Worm (Caenorhabditis elegans) whole organism, L1 larva: ENCODE data around the gene F34H10.3.

ENCODE experiments used
- C04F5.9 ChIP-seq: sonication (generic microtip); optimal IDR thresholded peaks from 2 replicates; lab custom pipeline; 2016; ENCODE audit warnings: missing genetic modification characterization, missing compliant biosample characterization
- C34B4.2 ChIP-seq: sonication (generic microtip); optimal IDR thresholded peaks from 2 replicates; lab custom pipeline; 2017; ENCODE audit warnings: mild to moderate bottlenecking, missing genetic modification characterization, missing compliant biosample characterization
- blmp-1 ChIP-seq: fragments of 150-350 bp; optimal IDR thresholded peaks from 2 replicates; lab custom pipeline; 2014; ENCODE audit warnings: missing biosample characterization, missing genetic modification characterization
- ceh-63 ChIP-seq: fragments of 200-800 bp; sonication (Bioruptor generic); optimal IDR thresholded peaks from 2 replicates; lab custom pipeline; 2018; ENCODE audit warnings: mild to moderate bottlenecking, missing genetic modification characterization, missing compliant biosample characterization
- ceh-82 ChIP-seq, 3 experiments: fragments of 150-350 bp in 1 of 3; sonication (generic microtip) in 2 of 3; optimal IDR thresholded peaks; 2 replicates each; lab custom pipeline; 2014 to 2017; ENCODE audit warnings: missing biosample characterization in 3 of 3, missing genetic modification characterization in 3 of 3
- ceh-90 ChIP-seq: sonication (generic microtip); optimal IDR thresholded peaks from 2 replicates; lab custom pipeline; 2016; ENCODE audit warnings: missing genetic modification characterization, missing compliant biosample characterization
- ces-1 ChIP-seq: fragments of 150-350 bp; optimal IDR thresholded peaks from 2 replicates; lab custom pipeline; 2014; ENCODE audit warnings: missing biosample characterization, missing genetic modification reagents, missing genetic modification characterization
- dpl-1 ChIP-seq, 3 experiments: fragments of 150-350 bp in 2 of 3; sonication (generic microtip) in 1 of 3; optimal IDR thresholded peaks; 2 replicates each; lab custom pipeline; 2014 to 2017; ENCODE audit warnings: missing biosample characterization in 3 of 3, missing genetic modification characterization in 3 of 3, missing genetic modification reagents in 3 of 3
- dsc-1 ChIP-seq: sonication (generic microtip); optimal IDR thresholded peaks from 2 replicates; lab custom pipeline; 2016; ENCODE audit warnings: mild to moderate bottlenecking, missing genetic modification characterization, missing compliant biosample characterization
- efl-1 ChIP-seq, 4 experiments: fragments of 150-350 bp; optimal IDR thresholded peaks in 3 of 4; peaks in 1 of 4; 1 replicate in 1 of 4; 2 replicates in 3 of 4; lab custom pipeline; 2014; ENCODE audit warnings: missing biosample characterization in 2 of 4, missing genetic modification characterization in 2 of 4, missing genetic modification reagents in 2 of 4
- efl-3 ChIP-seq: fragments of 200-800 bp; sonication (Bioruptor generic); optimal IDR thresholded peaks from 2 replicates; lab custom pipeline; 2018; ENCODE audit warnings: mild to moderate bottlenecking, missing genetic modification characterization, missing compliant biosample characterization
- egl-13 ChIP-seq: sonication (generic microtip); optimal IDR thresholded peaks from 2 replicates; lab custom pipeline; 2016; ENCODE audit warnings: missing genotype, missing genetic modification reagents, missing genetic modification characterization, missing compliant biosample characterization
- elt-2 ChIP-seq: sonication (generic microtip); optimal IDR thresholded peaks from 2 replicates; lab custom pipeline; 2016; ENCODE audit warnings: missing genetic modification characterization, mild to moderate bottlenecking, inconsistent platforms, missing compliant biosample characterization, missing genetic modification reagents
- ets-5 ChIP-seq: fragments of 200-800 bp; sonication (Bioruptor generic); IDR thresholded peaks from 2 replicates; pipeline ENCODE4 v1.3.6; 2022; ENCODE audit warnings: missing genetic modification characterization, missing compliant biosample characterization
- fkh-10 ChIP-seq: sonication (generic microtip); optimal IDR thresholded peaks from 2 replicates; lab custom pipeline; 2017; ENCODE audit warnings: missing biosample characterization, missing genetic modification reagents, missing genetic modification characterization
- fkh-4 ChIP-seq: sonication (generic microtip); optimal IDR thresholded peaks from 2 replicates; lab custom pipeline; 2016; ENCODE audit warnings: missing compliant biosample characterization, missing genetic modification characterization, borderline replicate concordance
- fkh-8 ChIP-seq: sonication (generic microtip); optimal IDR thresholded peaks from 2 replicates; lab custom pipeline; 2016; ENCODE audit warnings: mild to moderate bottlenecking, missing genetic modification characterization, missing compliant biosample characterization
- isw-1 ChIP-seq: fragments of 200-800 bp; sonication (Bioruptor generic); IDR thresholded peaks from 2 replicates; pipeline ENCODE4 v1.3.6; 2022; ENCODE audit warnings: missing genetic modification characterization, missing compliant biosample characterization
- lin-13 ChIP-seq: fragments of 150-350 bp; optimal IDR thresholded peaks from 2 replicates; lab custom pipeline; 2014; ENCODE audit warnings: missing biosample characterization, missing genetic modification reagents, missing genetic modification characterization
- lin-14 ChIP-seq: fragments of 200-800 bp; sonication (Bioruptor generic); optimal IDR thresholded peaks from 2 replicates; lab custom pipeline; 2018; ENCODE audit warnings: mild to moderate bottlenecking, missing genetic modification characterization, moderate library complexity, missing compliant biosample characterization
- lin-15B ChIP-seq: fragments of 150-350 bp; sonication (generic microtip); optimal IDR thresholded peaks from 3 replicates; lab custom pipeline; 2014; ENCODE audit warnings: missing biosample characterization, missing genetic modification characterization
- mdl-1 ChIP-seq, 2 experiments: fragments of 150-350 bp; optimal IDR thresholded peaks; 2 replicates each; lab custom pipeline; 2014 to 2017; ENCODE audit warnings: missing biosample characterization in 2 of 2, missing genetic modification characterization in 2 of 2, inconsistent platforms in 1 of 2
- mep-1 ChIP-seq: fragments of 150-350 bp; optimal IDR thresholded peaks from 2 replicates; lab custom pipeline; 2014; ENCODE audit warnings: missing biosample characterization, missing genetic modification characterization
- nhr-19 ChIP-seq: fragments of 200-800 bp; sonication (Bioruptor generic); conservative IDR thresholded peaks from 2 replicates; pipeline ENCODE4 v1.3.6; 2022; ENCODE audit warnings: missing genetic modification characterization, missing compliant biosample characterization
- nhr-71 ChIP-seq: sonication (generic microtip); optimal IDR thresholded peaks from 2 replicates; lab custom pipeline; 2016; ENCODE audit warnings: mild to moderate bottlenecking, missing genetic modification characterization, moderate library complexity, missing compliant biosample characterization
- nhr-77 ChIP-seq: fragments of 150-350 bp; optimal IDR thresholded peaks from 2 replicates; lab custom pipeline; 2014; ENCODE audit warnings: missing biosample characterization, missing genetic modification characterization
- nhr-85 ChIP-seq: sonication (generic microtip); peaks from one replicate; lab custom pipeline; 2016; ENCODE audit warnings: missing genetic modification characterization, inconsistent platforms, missing compliant biosample characterization
- pax-3 ChIP-seq: fragments of 200-800 bp; sonication (Bioruptor generic); optimal IDR thresholded peaks from 2 replicates; lab custom pipeline; 2018; ENCODE audit warnings: mild to moderate bottlenecking, missing genetic modification characterization, moderate library complexity, missing compliant biosample characterization
- skn-1 ChIP-seq: fragments of 150-350 bp; optimal IDR thresholded peaks from 2 replicates; lab custom pipeline; 2014; ENCODE audit warnings: missing biosample characterization, missing genetic modification characterization
- snpc-4 ChIP-seq: fragments of 150-350 bp; optimal IDR thresholded peaks from 2 replicates; lab custom pipeline; 2014; ENCODE audit warnings: missing biosample characterization, missing genetic modification characterization
- snu-23 ChIP-seq: sonication (generic microtip); optimal IDR thresholded peaks from 2 replicates; lab custom pipeline; 2016; ENCODE audit warnings: missing genetic modification characterization, missing compliant biosample characterization
- sptf-1 ChIP-seq: fragments of 150-350 bp; optimal IDR thresholded peaks from 2 replicates; lab custom pipeline; 2014; ENCODE audit warnings: missing biosample characterization, missing genetic modification characterization
- tbx-2 ChIP-seq: sonication (generic microtip); optimal IDR thresholded peaks from 2 replicates; lab custom pipeline; 2016; ENCODE audit warnings: missing genetic modification characterization, missing compliant biosample characterization
- tlp-1 ChIP-seq: fragments of 150-350 bp; optimal IDR thresholded peaks from 2 replicates; lab custom pipeline; 2014; ENCODE audit warnings: missing biosample characterization, missing genetic modification characterization
- unc-62 ChIP-seq: fragments of 150-350 bp; optimal IDR thresholded peaks from 2 replicates; lab custom pipeline; 2014; ENCODE audit warnings: missing biosample characterization, missing genetic modification reagents, missing genetic modification characterization
- unc-86 ChIP-seq: sonication (generic microtip); optimal IDR thresholded peaks from 2 replicates; lab custom pipeline; 2016; ENCODE audit warnings: missing genetic modification characterization, missing compliant biosample characterization
- unc-98 ChIP-seq: fragments of 200-800 bp; sonication (Bioruptor generic); IDR thresholded peaks from 2 replicates; pipeline ENCODE4 v1.3.6; 2022; ENCODE audit warnings: missing genetic modification characterization, missing compliant biosample characterization
- vab-15 ChIP-seq: sonication (generic microtip); optimal IDR thresholded peaks from 2 replicates; lab custom pipeline; 2017; ENCODE audit warnings: missing genotype, mild to moderate bottlenecking, missing genetic modification characterization, missing compliant biosample characterization
- zip-4 ChIP-seq: fragments of 200-800 bp; sonication (Bioruptor generic); optimal IDR thresholded peaks from 2 replicates; lab custom pipeline; 2018; ENCODE audit warnings: mild to moderate bottlenecking, missing genetic modification characterization, moderate library complexity, missing compliant biosample characterization
- ztf-11 ChIP-seq, 2 experiments: sonication (generic microtip); optimal IDR thresholded peaks; 2 replicates each; lab custom pipeline; 2016 to 2017; ENCODE audit warnings: missing genetic modification characterization in 2 of 2, missing biosample characterization in 1 of 2, missing compliant biosample characterization in 1 of 2

The F34H10.3 gene

DNA sequence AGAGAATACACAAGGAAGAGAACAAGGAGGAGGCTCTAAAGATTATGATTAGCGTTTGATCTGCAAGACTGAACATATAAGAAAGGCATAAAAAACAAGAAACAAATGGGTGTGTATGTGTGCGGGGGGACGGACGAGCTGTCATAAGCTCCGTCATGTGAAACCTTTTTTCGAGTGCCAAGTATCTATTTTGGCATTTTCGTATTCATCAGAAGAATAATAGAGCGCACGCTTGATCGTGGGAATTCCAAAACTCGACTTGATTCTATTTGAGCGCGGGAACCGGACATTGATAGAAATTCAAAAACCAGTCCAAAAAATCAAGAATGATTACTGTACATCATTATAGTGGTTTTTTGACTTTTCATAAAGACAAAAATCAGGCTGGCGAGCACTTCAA is 21.9 kb upstream of the F34H10.3 start:
- TF ChIP-seq fkh-8 (tag; lab: Kevin White, UChicago): peak; percentile 45
- TF ChIP-seq nhr-19 (GFP tag; lab: Robert Waterston, UW): no peak
- TF ChIP-seq dsc-1 (tag; lab: Kevin White, UChicago): peak; percentile 41

DNA sequence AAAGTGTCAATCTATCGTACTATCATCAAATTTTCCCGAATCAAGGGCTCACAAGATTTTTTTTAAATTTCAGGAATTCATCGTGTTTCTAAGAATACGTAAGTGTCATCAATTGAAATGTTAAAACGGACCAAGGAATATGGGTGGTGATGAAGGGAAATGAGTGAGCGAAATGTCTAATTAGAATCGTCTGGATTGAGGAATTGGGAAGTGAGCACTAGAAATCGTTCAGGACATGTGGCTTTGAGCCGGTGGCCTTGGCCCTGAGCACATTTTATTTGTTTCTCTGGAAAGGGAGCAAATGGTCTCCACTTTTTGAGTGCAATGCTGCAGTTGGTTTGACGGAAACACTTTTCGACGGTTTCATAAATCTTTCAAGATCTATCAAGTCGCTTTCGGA is 19.4 kb upstream of the F34H10.3 start:
- peak; percentile 98 for TF ChIP-seq dsc-1 (tag; lab: Kevin White, UChicago)
- no peak for TF ChIP-seq fkh-8 (tag; lab: Kevin White, UChicago)
- peak; percentile 53 for TF ChIP-seq fkh-4
- no peak for TF ChIP-seq ceh-82 (tag; optimal IDR thresholded peaks at IDR 0.05; lab: Kevin White, UChicago)
- TF ChIP-seq pax-3 (tag; lab: Kevin White, UChicago): no peak
- TF ChIP-seq C34B4.2: no peak
- no peak for TF ChIP-seq zip-4 (GFP tag; lab: Kevin White, UChicago)
- TF ChIP-seq, all 84 proteins: peak for 2

- TF ChIP-seq dpl-1 (GFP tag; optimal IDR thresholded peaks at IDR 0.05; lab: Kevin White, UChicago) (no peak), ceh-63 (peak; percentile 84), nhr-71 (tag; lab: Kevin White, UChicago) (no peak), C04F5.9 (no peak), dsc-1 (tag; lab: Kevin White, UChicago) (peak; percentile 81)
These were observed 18.7 kb upstream of the F34H10.3 start for ce11 chrX:9653478-9653877.

ce11 chrX:9653016-9653415 is 18.2 kb upstream of the F34H10.3 start, which contains the start of gene aex-2:
Gene aex-2, minus strand, starts transcription at chrX:9653116.
- no peak for TF ChIP-seq elt-2 (tag; lab: Kevin White, UChicago)
- TF ChIP-seq nhr-19 (GFP tag; lab: Robert Waterston, UW): no peak
- TF ChIP-seq nhr-77 (tag; lab: Kevin White, UChicago): no peak
- TF ChIP-seq efl-1 (optimal IDR thresholded peaks at IDR 0.05; lab: Kevin White, UChicago): no peak
- no peak for TF ChIP-seq efl-1 (GFP tag; optimal IDR thresholded peaks at IDR 0.05 in 1 of 2; lab: Kevin White, UChicago)
- no peak for TF ChIP-seq isw-1 (GFP tag; lab: Robert Waterston, UW)
- TF ChIP-seq nhr-85 (tag; lab: Kevin White, UChicago): no peak
- no peak for TF ChIP-seq unc-86 (tag; lab: Kevin White, UChicago)
- no peak for TF ChIP-seq ceh-90 (tag; lab: Kevin White, UChicago)

DNA sequence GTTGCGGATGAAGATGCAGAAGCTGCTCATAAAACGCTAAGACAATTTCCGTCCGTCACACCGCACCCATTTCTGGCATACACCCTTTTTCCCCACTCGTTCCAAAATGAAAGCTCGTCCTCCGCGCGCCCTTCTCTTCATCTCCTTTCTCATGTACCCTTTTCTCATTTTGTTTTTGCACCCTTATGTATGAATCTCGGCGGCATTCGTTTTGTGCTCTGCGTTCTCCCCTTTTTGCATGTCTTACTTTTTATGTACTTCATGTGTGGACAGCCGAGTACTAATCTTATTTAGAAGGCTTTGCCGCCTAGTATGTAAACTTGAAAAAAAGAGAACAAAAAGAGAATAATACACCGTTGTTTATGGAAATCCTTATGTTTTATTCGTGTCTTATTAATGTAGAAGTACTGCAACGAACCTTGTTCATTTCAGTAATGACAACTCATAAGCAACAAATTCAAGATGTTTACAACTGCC is 13.3 kb upstream of the F34H10.3 start, which contains the start of gene F34H10.4:
Gene F34H10.4 (plus strand): TSS at position 427 of the 477 bp plus-strand sequence.
- TF ChIP-seq lin-14 (GFP tag; lab: Kevin White, UChicago): peak; percentile 51
- TF ChIP-seq skn-1 (tag; lab: Kevin White, UChicago): no peak
- TF ChIP-seq lin-13 (GFP tag; lab: Kevin White, UChicago): no peak
- TF ChIP-seq efl-1 (optimal IDR thresholded peaks at IDR 0.05; lab: Kevin White, UChicago): no peak
- TF ChIP-seq efl-1 (GFP tag; optimal IDR thresholded peaks at IDR 0.05 in 1 of 2; lab: Kevin White, UChicago): peak in 1 of 2 experiments; percentile 60
- no peak for TF ChIP-seq sptf-1 (tag; lab: Kevin White, UChicago)
- no peak for TF ChIP-seq ztf-11 (tag; optimal IDR thresholded peaks at IDR 0.05; lab: Kevin White, UChicago)
- peak; percentile 70 for TF ChIP-seq fkh-10
- peak; percentile 26 for TF ChIP-seq ces-1 (GFP tag; lab: Kevin White, UChicago)

ce11 chrX:9642775-9643461 is 8.1 kb upstream of the F34H10.3 start:
- peak in 2 of 3 experiments; percentile 11 to 31 for TF ChIP-seq dpl-1 (GFP tag; optimal IDR thresholded peaks at IDR 0.05; lab: Kevin White, UChicago)
- no peak for TF ChIP-seq unc-98
- no peak for TF ChIP-seq efl-3
- TF ChIP-seq ets-5 (GFP tag; lab: Robert Waterston, UW): no peak
- no peak for TF ChIP-seq lin-13 (GFP tag; lab: Kevin White, UChicago)
- peak; percentile 42 for TF ChIP-seq tbx-2 (tag; lab: Kevin White, UChicago)
- TF ChIP-seq unc-62 (GFP tag; lab: Kevin White, UChicago): no peak
- TF ChIP-seq lin-15B (tag; lab: Kevin White, UChicago): no peak
- TF ChIP-seq blmp-1 (tag; lab: Kevin White, UChicago): peak; percentile 99
- no peak for TF ChIP-seq C34B4.2
- TF ChIP-seq mep-1 (tag; lab: Kevin White, UChicago): peak; percentile 60
- TF ChIP-seq pax-3 (tag; lab: Kevin White, UChicago): peak; percentile 19
- peak in 1 of 2 experiments; percentile 69 for TF ChIP-seq mdl-1 (tag; optimal IDR thresholded peaks at IDR 0.05; lab: Kevin White, UChicago)
- TF ChIP-seq snu-23 (GFP tag; lab: Kevin White, UChicago): peak; percentile 66
- no peak for TF ChIP-seq tlp-1
- no peak for TF ChIP-seq vab-15
- TF ChIP-seq egl-13: peak; percentile 8
- TF ChIP-seq snpc-4 (tag; lab: Kevin White, UChicago): peak; percentile 27
- no peak for TF ChIP-seq elt-2 (tag; lab: Kevin White, UChicago)
